Fruit fly (Drosophila melanogaster) whole organism, pupa: ENCODE data around the gene kar.
"Not testable (repeated sequence)": the region's sequence is repeated elsewhere in the genome, so short reads cannot be mapped to it uniquely, and the experiment has no call there.

Experiments used
- CG10348 ChIP-seq: fragments of 200-800 bp; sonication (Bioruptor generic); IDR thresholded peaks from 2 replicates; pipeline ENCODE4 v1.3.6; 2022; ENCODE audit warnings: missing biosample characterization, missing genetic modification characterization
- CG13204 ChIP-seq: fragments of 200-800 bp; sonication (Bioruptor generic); optimal IDR thresholded peaks from 2 replicates; lab custom pipeline; 2018; ENCODE audit warnings: missing biosample characterization, mild to moderate bottlenecking, missing genetic modification characterization, moderate library complexity
- CG14655 ChIP-seq: fragments of 200-800 bp; sonication (Bioruptor generic); optimal IDR thresholded peaks from 3 replicates; lab custom pipeline; 2017; ENCODE audit warnings: mild to moderate bottlenecking, missing biosample characterization, missing genetic modification reagents, missing genetic modification characterization
- CG15710 ChIP-seq: fragments of 200-800 bp; sonication (Bioruptor generic); optimal IDR thresholded peaks from 2 replicates; lab custom pipeline; 2018; ENCODE audit warnings: missing biosample characterization, mild to moderate bottlenecking, missing genetic modification characterization, moderate library complexity
- CG32121 ChIP-seq: fragments of 200-800 bp; sonication (Bioruptor generic); IDR thresholded peaks from 2 replicates; pipeline ENCODE4 v1.3.6; 2022; ENCODE audit warnings: missing biosample characterization, missing genetic modification characterization
- CG34367 ChIP-seq: fragments of 200-800 bp; sonication (Bioruptor generic); optimal IDR thresholded peaks from 2 replicates; lab custom pipeline; 2018; ENCODE audit warnings: missing biosample characterization, mild to moderate bottlenecking, missing genetic modification characterization
- CG4496 ChIP-seq: fragments of 200-800 bp; sonication (Bioruptor generic); IDR thresholded peaks from 3 replicates; pipeline ENCODE4 v1.3.6; 2022; ENCODE audit warnings: missing biosample characterization, missing genetic modification characterization
- CG8159 ChIP-seq: fragments of 200-800 bp; sonication (Bioruptor generic); optimal IDR thresholded peaks from 3 replicates; lab custom pipeline; 2018; ENCODE audit warnings: missing biosample characterization, mild to moderate bottlenecking, missing genetic modification characterization, moderate library complexity
- CG8301 ChIP-seq: fragments of 200-800 bp; sonication (Bioruptor generic); optimal IDR thresholded peaks from 2 replicates; lab custom pipeline; 2018; ENCODE audit warnings: missing biosample characterization, mild to moderate bottlenecking, missing genetic modification characterization
- CG9948 ChIP-seq: fragments of 200-800 bp; sonication (Bioruptor generic); optimal IDR thresholded peaks from 2 replicates; lab custom pipeline; 2018; ENCODE audit warnings: missing biosample characterization, mild to moderate bottlenecking, missing genetic modification characterization, moderate library complexity
- D1 ChIP-seq: fragments of 200-800 bp; sonication (Bioruptor generic); optimal IDR thresholded peaks from 2 replicates; lab custom pipeline; 2018; ENCODE audit warnings: missing biosample characterization, mild to moderate bottlenecking, missing genetic modification characterization, moderate library complexity
- EcR ChIP-seq: fragments of 200-800 bp; sonication (Bioruptor generic); optimal IDR thresholded peaks from 3 replicates; lab custom pipeline; 2019; ENCODE audit warnings: missing biosample characterization, missing genetic modification characterization, mild to moderate bottlenecking, moderate library complexity, missing genetic modification reagents
- Ets98B ChIP-seq: fragments of 200-800 bp; sonication (Bioruptor generic); IDR thresholded peaks from 2 replicates; pipeline ENCODE4 v1.3.6; 2022; ENCODE audit warnings: missing biosample characterization, missing genetic modification characterization
- Pif1A ChIP-seq: fragments of 200-800 bp; sonication (Bioruptor generic); optimal IDR thresholded peaks from 3 replicates; lab custom pipeline; 2016; ENCODE audit warnings: missing biosample characterization, missing genetic modification characterization
- Pif1B ChIP-seq: fragments of 200-800 bp; sonication (Bioruptor generic); optimal IDR thresholded peaks from 3 replicates; lab custom pipeline; 2016; ENCODE audit warnings: missing biosample characterization, missing genetic modification characterization
- Snoo ChIP-seq: fragments of 200-800 bp; sonication (Bioruptor generic); optimal IDR thresholded peaks from 3 replicates; lab custom pipeline; 2017; ENCODE audit warnings: missing biosample characterization, mild to moderate bottlenecking, missing genetic modification characterization, inconsistent platforms
- fd96Ca ChIP-seq: fragments of 200-800 bp; sonication (Bioruptor generic); IDR thresholded peaks from 3 replicates; pipeline ENCODE4 v1.3.6; 2022; ENCODE audit warnings: missing biosample characterization, missing genetic modification characterization
- gl ChIP-seq: fragments of 200-800 bp; sonication (Bioruptor generic); optimal IDR thresholded peaks from 2 replicates; lab custom pipeline; 2018; ENCODE audit warnings: missing biosample characterization, mild to moderate bottlenecking, missing genetic modification characterization
- rn ChIP-seq: fragments of 200-800 bp; sonication (Bioruptor generic); IDR thresholded peaks from 2 replicates; pipeline ENCODE4 v1.3.6; 2022; ENCODE audit warnings: missing biosample characterization, missing genetic modification characterization

Gene kar

DNA sequence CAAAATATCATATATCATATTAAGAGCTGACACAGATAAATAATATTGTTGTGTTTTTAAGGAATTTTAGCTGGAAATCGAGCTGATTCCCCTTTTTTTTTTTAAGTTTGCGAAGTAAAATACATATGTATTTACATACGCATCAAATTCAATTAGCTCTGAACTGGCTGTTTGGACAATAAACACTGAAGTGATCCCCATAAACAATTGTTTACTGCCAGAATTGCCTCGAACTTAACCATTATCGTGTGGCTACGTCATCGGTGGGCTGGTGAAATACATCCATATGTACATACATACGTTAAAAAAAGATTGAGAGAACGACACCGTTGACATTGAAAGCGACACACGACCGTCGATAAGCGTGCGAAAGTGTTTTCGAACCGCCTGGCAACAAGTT, 27.1 kb upstream of the kar start:
- TF ChIP-seq CG4496 (no peak), Pif1B (GFP tag; lab: Kevin White, UChicago) (no peak), gl (tag; lab: Kevin White, UChicago) (no peak), Pif1A (no peak), D1 (tag; lab: Kevin White, UChicago) (no peak)

DNA sequence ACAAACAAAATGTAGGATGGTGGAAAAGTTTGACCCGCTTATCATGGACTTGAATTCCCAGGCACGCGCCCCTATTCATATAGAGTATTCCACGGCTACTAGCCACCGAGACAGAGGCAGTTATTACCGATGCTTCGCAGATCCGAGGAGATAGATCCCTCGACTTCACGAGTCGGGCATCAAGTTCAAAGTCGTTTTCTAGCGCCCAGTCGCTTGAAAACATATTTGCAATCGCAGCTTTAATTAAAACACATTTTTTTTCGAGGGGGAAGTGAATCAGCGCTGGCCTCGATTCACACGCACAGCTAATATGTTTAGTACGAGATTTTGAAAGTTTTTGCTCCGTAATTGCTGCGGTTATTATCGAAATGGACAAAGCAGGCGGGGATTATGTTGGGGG, 26.1 kb upstream of the kar start:
- TF ChIP-seq CG4496 (0 out of 3 replicates have a peak, but pooled peaks have one; percentile 13), CG14655 (no peak)

DNA sequence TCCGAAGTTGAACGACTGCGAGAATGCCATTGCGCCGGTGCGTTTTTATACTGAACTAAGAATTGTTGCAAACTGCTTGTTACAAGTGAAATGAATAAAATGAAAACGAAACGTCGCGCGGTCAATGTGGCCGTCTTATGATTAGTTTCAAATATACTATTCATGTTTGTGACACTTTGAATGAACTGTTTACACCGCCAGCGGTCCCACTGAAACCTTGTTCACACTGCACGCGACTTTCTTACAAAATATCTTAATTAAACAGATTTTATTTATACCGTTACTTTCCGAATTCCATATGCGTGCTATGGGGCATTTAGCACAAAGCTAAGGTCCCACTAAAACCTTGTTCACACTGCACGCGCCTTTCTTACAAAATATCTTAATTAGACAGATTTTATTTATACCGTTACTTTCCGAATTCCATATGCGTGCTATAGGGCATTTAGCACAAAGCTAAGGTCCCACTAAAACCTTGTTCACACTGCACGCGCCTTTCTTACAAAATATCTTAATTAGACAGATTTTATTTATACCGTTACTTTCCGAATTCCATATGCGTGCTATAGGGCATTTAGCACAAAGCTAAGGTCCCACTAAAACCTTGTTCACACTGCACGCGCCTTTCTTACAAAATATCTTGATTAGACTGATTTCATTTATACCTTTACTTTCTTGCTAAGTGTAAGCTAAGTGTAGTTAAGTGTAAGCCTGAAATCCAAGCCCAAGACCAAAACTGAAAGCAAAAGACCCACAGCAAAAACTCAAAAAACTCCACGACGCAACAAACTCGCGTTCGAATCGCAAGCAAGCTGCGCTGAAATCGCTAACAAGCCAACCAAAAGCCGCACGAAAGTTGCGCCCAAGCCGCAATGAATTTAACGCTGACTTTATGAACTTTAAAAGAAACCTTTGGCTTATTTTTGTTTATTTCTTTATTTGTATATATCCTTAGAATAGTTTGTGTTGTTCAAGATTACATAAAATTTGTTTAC, 23.3 kb upstream of the kar start, which contains the start of gene PolQ:
TSS of gene PolQ (minus strand) at position 122 of the 995 bp plus-strand sequence.
- not testable (repeated sequence) for TF ChIP-seq CG4496; fd96Ca (GFP tag; lab: Robert Waterston, UW); CG13204 (GFP tag; lab: Kevin White, UChicago)

DNA sequence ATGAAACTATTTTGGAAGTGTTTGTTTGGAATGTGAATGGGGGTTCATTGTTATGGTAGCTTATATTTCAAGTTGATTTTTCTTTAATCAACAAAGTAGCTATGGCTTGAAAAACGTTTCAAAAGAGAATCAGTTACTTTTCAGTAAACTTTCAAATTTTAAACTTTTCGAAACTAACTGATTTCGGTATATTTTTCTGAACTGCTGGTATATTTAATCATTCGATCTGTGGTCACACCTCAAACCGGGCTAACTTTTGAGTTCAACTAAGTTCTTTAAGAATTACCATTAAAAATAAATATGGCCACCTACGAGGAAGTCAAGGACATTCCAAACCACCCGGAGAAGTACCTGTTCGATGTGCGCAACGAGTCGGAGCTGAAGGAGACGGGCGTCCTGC, 15.7 kb upstream of the kar start, which contains the start of gene CG12279:
TSS of gene CG12279 (plus strand) at position 234 of the 400 bp plus-strand sequence.
- TF ChIP-seq D1 (tag; lab: Kevin White, UChicago) (no peak), Snoo (no peak), CG10348 (GFP tag; lab: Robert Waterston, UW) (no peak), CG32121 (GFP tag; lab: Robert Waterston, UW) (no peak), CG9948 (tag; lab: Kevin White, UChicago) (no peak)

DNA sequence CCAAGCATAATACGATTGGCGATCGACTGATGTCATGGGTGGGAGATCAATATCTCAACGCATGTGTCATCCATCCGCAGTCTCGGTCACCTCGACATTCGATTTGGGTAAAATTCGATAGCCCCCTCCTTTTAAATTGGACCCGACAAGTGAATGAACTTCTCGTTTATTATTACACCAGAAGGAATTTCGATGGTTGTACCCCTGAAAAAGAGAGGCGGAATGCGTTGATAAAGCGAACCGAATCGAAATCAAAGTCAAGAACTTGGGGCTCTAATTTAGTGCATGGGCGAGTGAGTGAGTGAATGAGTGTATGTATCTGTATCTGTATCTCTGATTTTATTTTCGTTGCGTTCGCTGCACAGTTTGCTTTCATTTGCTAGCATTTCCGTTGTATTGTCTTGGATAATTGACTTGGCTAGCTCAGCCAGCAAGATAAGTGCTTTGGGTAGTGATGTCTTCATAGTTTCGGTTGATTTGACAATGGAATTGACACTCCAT, 12.9 kb upstream of the kar start:
- TF ChIP-seq fd96Ca (GFP tag; lab: Robert Waterston, UW): no peak
- no peak for TF ChIP-seq CG8301 (tag; lab: Kevin White, UChicago)
- TF ChIP-seq CG34367 (tag; lab: Kevin White, UChicago): no peak
- no peak for TF ChIP-seq CG15710 (tag; lab: Kevin White, UChicago)
- no peak for TF ChIP-seq CG4496
- no peak for TF ChIP-seq CG9948 (tag; lab: Kevin White, UChicago)
- no peak for TF ChIP-seq CG13204 (GFP tag; lab: Kevin White, UChicago)
- no peak for TF ChIP-seq rn (GFP tag; lab: Robert Waterston, UW)
- no peak for TF ChIP-seq CG8159 (tag; lab: Kevin White, UChicago)
- no peak for TF ChIP-seq Ets98B
- no peak for TF ChIP-seq gl (tag; lab: Kevin White, UChicago)

DNA sequence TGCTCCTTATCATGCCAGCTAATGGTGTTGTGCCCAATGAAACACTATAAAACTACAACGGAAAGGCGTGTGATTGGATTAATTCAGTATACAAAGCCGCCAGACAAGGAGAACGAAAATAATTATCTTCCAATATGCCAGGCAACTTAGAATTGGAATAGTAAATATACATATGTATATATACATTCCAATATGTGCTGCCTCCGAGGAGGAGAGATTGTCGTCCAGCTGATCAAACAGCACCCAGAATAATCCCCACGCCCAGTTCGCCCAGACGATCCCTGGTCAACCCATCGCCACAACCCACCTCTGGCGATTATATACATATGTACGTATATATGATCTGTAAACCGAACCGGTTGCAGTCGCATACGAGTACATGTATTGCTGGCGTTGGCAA, 12.1 kb upstream of the kar start:
- TF ChIP-seq CG9948 (tag; lab: Kevin White, UChicago) (no peak), Snoo (no peak), CG10348 (GFP tag; lab: Robert Waterston, UW) (no peak), Pif1A (no peak), CG8301 (tag; lab: Kevin White, UChicago) (no peak), Ets98B (no peak), CG8159 (tag; lab: Kevin White, UChicago) (no peak), EcR (GFP tag; lab: Kevin White, UChicago) (no peak), CG4496 (no peak)

DNA sequence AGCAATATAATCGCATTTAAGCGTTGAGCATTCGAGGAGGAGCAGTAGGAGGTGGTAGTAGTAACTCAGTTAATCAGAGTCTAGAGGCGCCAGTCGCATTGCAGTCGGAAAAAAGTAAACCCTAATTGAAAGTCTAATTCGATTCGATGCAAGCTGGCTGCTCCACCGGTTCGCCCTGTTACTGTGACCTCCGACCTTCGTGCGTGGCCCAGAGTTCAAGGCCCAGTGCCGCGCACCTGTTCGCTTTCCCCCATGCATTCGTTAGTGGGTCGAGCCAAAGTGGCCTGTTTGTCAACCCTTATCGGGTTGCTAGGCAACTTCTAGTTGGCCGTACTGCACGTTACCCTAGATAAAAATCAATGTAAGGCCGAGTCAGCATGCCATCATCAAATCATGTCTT, 11.3 kb upstream of the kar start:
- TF ChIP-seq Snoo: no peak
- no peak for TF ChIP-seq fd96Ca (GFP tag; lab: Robert Waterston, UW)
- no peak for TF ChIP-seq Ets98B
- TF ChIP-seq CG32121 (GFP tag; lab: Robert Waterston, UW): no peak
- no peak for TF ChIP-seq CG13204 (GFP tag; lab: Kevin White, UChicago)
- TF ChIP-seq CG8301 (tag; lab: Kevin White, UChicago): no peak
- TF ChIP-seq D1 (tag; lab: Kevin White, UChicago): no peak
